Fruit fly (Drosophila melanogaster) whole organism, embryonic: Measurements from ENCODE around the gene htt.

Experiments
- CG10147 ChIP-seq: fragments of 200-800 bp; sonication (Bioruptor generic); optimal IDR thresholded peaks from 2 replicates; lab custom pipeline; 2019; ENCODE audit warnings: missing biosample characterization, mild to moderate bottlenecking, missing genetic modification characterization, moderate library complexity
- CG1024 ChIP-seq: fragments of 200-800 bp; sonication (Bioruptor generic); IDR thresholded peaks from 2 replicates; pipeline ENCODE4 v1.3.6; 2022; ENCODE audit warnings: missing biosample characterization, missing genetic modification characterization
- CG10462 ChIP-seq: fragments of 200-800 bp; sonication (Bioruptor generic); optimal IDR thresholded peaks from 2 replicates; lab custom pipeline; 2016; ENCODE audit warnings: missing biosample characterization, missing genetic modification characterization
- CG11398 ChIP-seq: fragments of 200-800 bp; sonication (Bioruptor generic); optimal IDR thresholded peaks from 2 replicates; lab custom pipeline; 2016; ENCODE audit warnings: missing biosample characterization, missing genetic modification characterization
- CG11723 ChIP-seq: fragments of 200-800 bp; sonication (Bioruptor generic); optimal IDR thresholded peaks from 2 replicates; lab custom pipeline; 2017; ENCODE audit warnings: missing biosample characterization, mild to moderate bottlenecking, missing genetic modification characterization
- CG14014 ChIP-seq: fragments of 200-800 bp; sonication (Bioruptor generic); IDR thresholded peaks from 2 replicates; pipeline ENCODE4 v1.3.6; 2022; ENCODE audit warnings: missing biosample characterization, missing genetic modification characterization
- CG14050 ChIP-seq: fragments of 200-800 bp; sonication (Bioruptor generic); IDR thresholded peaks from 3 replicates; pipeline ENCODE4 v1.3.6; 2022; ENCODE audit warnings: missing biosample characterization, missing genetic modification characterization
- CG15269 ChIP-seq: fragments of 200-800 bp; sonication (Bioruptor generic); optimal IDR thresholded peaks from 2 replicates; lab custom pipeline; 2018; ENCODE audit warnings: missing biosample characterization, mild to moderate bottlenecking, missing genetic modification characterization, moderate library complexity
- CG17361 ChIP-seq: fragments of 200-800 bp; sonication (Bioruptor generic); IDR thresholded peaks from 3 replicates; pipeline ENCODE4 v1.3.6; 2022; ENCODE audit warnings: missing biosample characterization, missing genetic modification characterization
- CG17385 ChIP-seq: fragments of 200-800 bp; sonication (Bioruptor generic); optimal IDR thresholded peaks from 3 replicates; lab custom pipeline; 2018; ENCODE audit warnings: missing biosample characterization, mild to moderate bottlenecking, missing genetic modification characterization
- CG17802 ChIP-seq: fragments of 200-800 bp; sonication (Bioruptor generic); optimal IDR thresholded peaks from 2 replicates; lab custom pipeline; 2018; ENCODE audit warnings: missing biosample characterization, mild to moderate bottlenecking, missing genetic modification characterization, moderate library complexity
- CG31365 ChIP-seq: fragments of 200-800 bp; sonication (Bioruptor generic); optimal IDR thresholded peaks from 2 replicates; lab custom pipeline; 2018; ENCODE audit warnings: missing biosample characterization, mild to moderate bottlenecking, missing genetic modification characterization
- CG32532 ChIP-seq: fragments of 200-800 bp; sonication (Bioruptor generic); IDR thresholded peaks from 2 replicates; pipeline ENCODE4 v1.3.6; 2022; ENCODE audit warnings: missing biosample characterization, missing genetic modification characterization
- CG32772 ChIP-seq: fragments of 200-800 bp; sonication (Bioruptor generic); IDR thresholded peaks from 2 replicates; pipeline ENCODE4 v1.3.6; 2022; ENCODE audit warnings: missing biosample characterization, missing genetic modification characterization
- CG3281 ChIP-seq: fragments of 200-800 bp; sonication (Bioruptor generic); optimal IDR thresholded peaks from 3 replicates; lab custom pipeline; 2017; ENCODE audit warnings: missing biosample characterization, mild to moderate bottlenecking, missing genetic modification characterization
- CG3726 ChIP-seq: fragments of 200-800 bp; sonication (Bioruptor generic); IDR thresholded peaks from 3 replicates; pipeline ENCODE4, ENCODE4 v1.3.6; 2022; ENCODE audit warnings: missing biosample characterization, missing genetic modification characterization
- CG3838 ChIP-seq: fragments of 200-800 bp; sonication (Bioruptor generic); optimal IDR thresholded peaks from 3 replicates; lab custom pipeline; 2016; ENCODE audit warnings: missing biosample characterization, missing genetic modification characterization
- CG3995 ChIP-seq: fragments of 200-800 bp; sonication (Bioruptor generic); optimal IDR thresholded peaks from 3 replicates; lab custom pipeline; 2016; ENCODE audit warnings: missing biosample characterization, missing genetic modification characterization
- CG4360 ChIP-seq: fragments of 200-800 bp; sonication (Bioruptor generic); IDR thresholded peaks from 2 replicates; pipeline ENCODE4 v1.3.6; 2022; ENCODE audit warnings: missing biosample characterization, missing genetic modification characterization
- CG6854 ChIP-seq: fragments of 200-800 bp; sonication (Bioruptor generic); optimal IDR thresholded peaks from 3 replicates; lab custom pipeline; 2017; ENCODE audit warnings: missing biosample characterization, mild to moderate bottlenecking, missing genetic modification characterization
- CkIIα-i1 ChIP-seq: fragments of 200-800 bp; sonication (Bioruptor generic); IDR thresholded peaks from 2 replicates; pipeline ENCODE4 v1.3.6; 2022; ENCODE audit warnings: missing biosample characterization, missing genetic modification characterization
- Dbx ChIP-seq: fragments of 200-800 bp; sonication (Bioruptor generic); IDR thresholded peaks from 3 replicates; pipeline ENCODE4 v1.3.6; 2022; ENCODE audit warnings: missing biosample characterization, missing genetic modification characterization
- Dek ChIP-seq: fragments of 200-800 bp; sonication (Bioruptor generic); optimal IDR thresholded peaks from 3 replicates; lab custom pipeline; 2019; ENCODE audit warnings: missing biosample characterization, mild to moderate bottlenecking, missing genetic modification characterization, moderate library complexity
- Fer1 ChIP-seq: fragments of 200-800 bp; sonication (Bioruptor generic); optimal IDR thresholded peaks from 2 replicates; lab custom pipeline; 2017; ENCODE audit warnings: missing biosample characterization, mild to moderate bottlenecking, missing genetic modification characterization
- MBD-R2 ChIP-seq: fragments of 200-800 bp; sonication (Bioruptor generic); IDR thresholded peaks from 2 replicates; pipeline ENCODE4 v1.3.6; 2022; ENCODE audit warnings: missing biosample characterization, missing genetic modification characterization
- NFAT ChIP-seq: fragments of 200-800 bp; sonication (Bioruptor generic); IDR thresholded peaks from 2 replicates; pipeline ENCODE4 v1.3.6; 2022; ENCODE audit warnings: missing biosample characterization, missing genetic modification characterization
- TFAM ChIP-seq: fragments of 200-800 bp; sonication (Bioruptor generic); optimal IDR thresholded peaks from 2 replicates; lab custom pipeline; 2017; ENCODE audit warnings: missing biosample characterization, missing genetic modification characterization, inconsistent platforms
- Xbp1 ChIP-seq: fragments of 200-800 bp; sonication (Bioruptor generic); optimal IDR thresholded peaks from 3 replicates; lab custom pipeline; 2016; ENCODE audit warnings: missing biosample characterization, mild to moderate bottlenecking, missing genetic modification characterization
- amos ChIP-seq: fragments of 200-800 bp; sonication (Bioruptor generic); IDR thresholded peaks from 2 replicates; pipeline ENCODE4 v1.3.6; 2022; ENCODE audit warnings: missing biosample characterization, missing genetic modification characterization; ENCODE audit not compliant: partially characterized antibody
- bcd ChIP-seq: fragments of 200-800 bp; sonication (Bioruptor generic); optimal IDR thresholded peaks from 2 replicates; lab custom pipeline; 2017; ENCODE audit warnings: missing biosample characterization, mild to moderate bottlenecking, missing genetic modification characterization
- br ChIP-seq: fragments of >200 bp; optimal IDR thresholded peaks from 2 replicates; lab custom pipeline; 2017
- chif ChIP-seq, 2 experiments: fragments of 200-800 bp; sonication (Bioruptor generic); optimal IDR thresholded peaks; 3 replicates each; lab custom pipeline; 2016; ENCODE audit warnings: missing biosample characterization in 2 of 2, missing genetic modification characterization in 2 of 2
- chm ChIP-seq: fragments of 200-800 bp; sonication (Bioruptor generic); IDR thresholded peaks from 2 replicates; pipeline ENCODE4 v1.3.6; 2022; ENCODE audit warnings: missing biosample characterization, missing genetic modification characterization
- dati ChIP-seq: fragments of 200-800 bp; sonication (Bioruptor generic); IDR thresholded peaks from 2 replicates; pipeline ENCODE4 v1.3.6; 2022; ENCODE audit warnings: missing biosample characterization, missing genetic modification characterization
- dmrt99B ChIP-seq: fragments of 200-800 bp; sonication (Bioruptor generic); optimal IDR thresholded peaks from 2 replicates; lab custom pipeline; 2018; ENCODE audit warnings: missing biosample characterization, mild to moderate bottlenecking, missing genetic modification characterization, moderate library complexity
- ems ChIP-seq: fragments of 200-800 bp; sonication (Bioruptor generic); optimal IDR thresholded peaks from 3 replicates; lab custom pipeline; 2016; ENCODE audit warnings: missing biosample characterization, missing genetic modification characterization
- exex ChIP-seq: fragments of 200-800 bp; sonication (Bioruptor generic); optimal IDR thresholded peaks from 4 replicates; lab custom pipeline; 2018; ENCODE audit warnings: missing biosample characterization, mild to moderate bottlenecking, missing genetic modification characterization, moderate library complexity
- gem ChIP-seq: fragments of 200-800 bp; sonication (Bioruptor generic); optimal IDR thresholded peaks from 2 replicates; lab custom pipeline; 2019; ENCODE audit warnings: missing biosample characterization, mild to moderate bottlenecking, missing genetic modification characterization, moderate library complexity
- kay ChIP-seq: fragments of 200-800 bp; sonication (Bioruptor generic); optimal IDR thresholded peaks from 2 replicates; lab custom pipeline; 2016; ENCODE audit warnings: missing biosample characterization, missing genetic modification characterization
- lov ChIP-seq, 2 experiments: fragments of 200-800 bp in 1 of 2; fragments of >200 bp in 1 of 2; sonication (Bioruptor generic) in 1 of 2; IDR thresholded peaks in 1 of 2; optimal IDR thresholded peaks in 1 of 2; 2 replicates in 1 of 2; 3 replicates in 1 of 2; pipeline versions ENCODE4 v1.3.6 to Lab custom; 2017 to 2022; ENCODE audit warnings: missing biosample characterization in 1 of 2, missing genetic modification characterization in 1 of 2
- pb ChIP-seq: fragments of 200-800 bp; sonication (Bioruptor generic); optimal IDR thresholded peaks from 3 replicates; lab custom pipeline; 2016; ENCODE audit warnings: missing biosample characterization, missing genetic modification characterization
- pita ChIP-seq: fragments of 200-800 bp; sonication (Bioruptor generic); optimal IDR thresholded peaks from 2 replicates; lab custom pipeline; 2017; ENCODE audit warnings: missing biosample characterization, mild to moderate bottlenecking, missing genetic modification characterization
- scrt ChIP-seq: fragments of 200-800 bp; sonication (Bioruptor generic); optimal IDR thresholded peaks from 2 replicates; lab custom pipeline; 2018; ENCODE audit warnings: missing biosample characterization, mild to moderate bottlenecking, missing genetic modification characterization, moderate library complexity
- sd ChIP-seq: fragments of 200-800 bp; sonication (Bioruptor generic); optimal IDR thresholded peaks from 3 replicates; lab custom pipeline; 2018; ENCODE audit warnings: missing biosample characterization, mild to moderate bottlenecking, missing genetic modification characterization, moderate library complexity
- sens ChIP-seq: fragments of 200-800 bp; sonication (Bioruptor generic); peaks from one replicate; lab custom pipeline; 2016; ENCODE audit warnings: missing biosample characterization, missing genetic modification characterization
- sr ChIP-seq: fragments of 200-800 bp; sonication (Bioruptor generic); IDR thresholded peaks from 3 replicates; pipeline ENCODE4 v1.3.6; 2022; ENCODE audit warnings: missing biosample characterization, missing genetic modification characterization
- tap ChIP-seq: fragments of 200-800 bp; optimal IDR thresholded peaks from 3 replicates; lab custom pipeline; 2019; ENCODE audit warnings: missing biosample characterization, mild to moderate bottlenecking, missing genetic modification characterization, moderate library complexity
- tio ChIP-seq: fragments of 200-800 bp; sonication (Bioruptor generic); optimal IDR thresholded peaks from 2 replicates; lab custom pipeline; 2017; ENCODE audit warnings: missing biosample characterization, missing genetic modification characterization, inconsistent platforms
- toy ChIP-seq: fragments of 200-800 bp; sonication (Bioruptor generic); IDR thresholded peaks from 2 replicates; pipeline ENCODE4 v1.3.6; 2022; ENCODE audit warnings: missing biosample characterization, missing genetic modification characterization
- tup ChIP-seq: fragments of 200-800 bp; sonication (Bioruptor generic); optimal IDR thresholded peaks from 2 replicates; lab custom pipeline; 2016; ENCODE audit warnings: missing biosample characterization, mild to moderate bottlenecking, missing genetic modification characterization, moderate library complexity
- unc-4 ChIP-seq: fragments of 200-800 bp; sonication (Bioruptor generic); IDR thresholded peaks from 2 replicates; pipeline ENCODE4 v1.3.6; 2022; ENCODE audit warnings: missing biosample characterization, missing genetic modification characterization; ENCODE audit not compliant: partially characterized antibody

Gene htt

dm6 chr3R:28672134-28672533, 23.9 kb upstream of the htt start (continued):
- TF ChIP-seq CG3281 (peak; percentile 49), CG17385 (peak; percentile 67), amos (GFP tag; lab: Robert Waterston, UW) (no peak; the same call in 1 of the 2 replicates), tap (tag; lab: Kevin White, UChicago) (peak; percentile 51), CG17802 (peak; percentile 86), bcd (GFP tag; lab: Kevin White, UChicago) (peak; percentile 86), CG11398 (GFP tag; lab: Kevin White, UChicago) (peak; percentile 78), chif (GFP tag; optimal IDR thresholded peaks at IDR 0.05; lab: Kevin White, UChicago) (peak; percentile 87 to 94), CG14050 (GFP tag; lab: Robert Waterston, UW) (peak; percentile 53; the same call in 2 of the 3 replicates), Fer1 (GFP tag; lab: Kevin White, UChicago) (no peak), lov (optimal IDR thresholded peaks at IDR 0.05; lab: Kevin White, UChicago) (no peak), lov (GFP tag; IDR thresholded peaks at IDR 0.05; lab: Robert Waterston, UW) (peak; percentile 88), CG17361 (no peak; the same call in 2 of the 3 replicates), dmrt99B (tag; lab: Kevin White, UChicago) (peak; percentile 68), CG10462 (peak; percentile 51), br (lab: Kevin White, UChicago) (no peak), CG3726 (GFP tag; lab: Robert Waterston, UW) (peak; percentile 83; the same call in 2 of the 3 replicates), TFAM (peak; percentile 64), tup (GFP tag; lab: Kevin White, UChicago) (no peak), sr (GFP tag; lab: Robert Waterston, UW) (peak; percentile 78), CG14014 (GFP tag; lab: Robert Waterston, UW) (peak; percentile 76; the same call in 1 of the 2 replicates), CG3838 (GFP tag; lab: Kevin White, UChicago) (peak; percentile 64), CG32532 (GFP tag; lab: Robert Waterston, UW) (peak; percentile 95), toy (GFP tag; lab: Robert Waterston, UW) (no peak), kay (GFP tag; lab: Kevin White, UChicago) (peak; percentile 55), pita (peak; percentile 67), sd (tag; lab: Kevin White, UChicago) (peak; percentile 84), CG10147 (GFP tag; lab: Kevin White, UChicago) (no peak), CG1024 (GFP tag; lab: Robert Waterston, UW) (peak; percentile 88), dati (GFP tag; lab: Robert Waterston, UW) (0 out of 2 replicates have a peak, but pooled peaks have one; percentile 35), chm (GFP tag; lab: Robert Waterston, UW) (no peak; the same call in 1 of the 2 replicates), ems (GFP tag; lab: Kevin White, UChicago) (peak; percentile 69), CG15269 (tag; lab: Kevin White, UChicago) (no peak), gem (tag; lab: Kevin White, UChicago) (peak; percentile 80), exex (tag; lab: Kevin White, UChicago) (peak; percentile 10), CG3995 (GFP tag; lab: Kevin White, UChicago) (peak; percentile 1), pb (GFP tag; lab: Kevin White, UChicago) (peak; percentile 88), CG31365 (peak; percentile 85), unc-4 (GFP tag; lab: Robert Waterston, UW) (no peak), sens (peak; percentile 85), CG6854 (GFP tag; lab: Kevin White, UChicago) (peak; percentile 30), CkIIα-i1 (GFP tag; lab: Robert Waterston, UW) (no peak), CG4360 (GFP tag; lab: Robert Waterston, UW) (no peak), Dek (tag; lab: Kevin White, UChicago) (peak; percentile 73), CG32772 (GFP tag; lab: Robert Waterston, UW) (peak; percentile 86), NFAT (peak; percentile 97), CG11723 (peak; percentile 42), Xbp1 (peak; percentile 96), scrt (peak; percentile 58), Dbx (GFP tag; lab: Robert Waterston, UW) (peak; percentile 90), MBD-R2 (GFP tag; lab: Robert Waterston, UW) (peak; percentile 34; the same call in 1 of the 2 replicates), tio (GFP tag; lab: Kevin White, UChicago) (peak; percentile 80)
